Worm (Caenorhabditis elegans): ENCODE results near the gene str-185.

Gene str-185

ce11 chrIV:4449843-4450242, 20.0 kb upstream of the str-185 start (continued):
- TF ChIP-seq snpc-4 (GFP tag; optimal IDR thresholded peaks at IDR 0.05) = no peak
- TF ChIP-seq snpc-4 (tag; optimal IDR thresholded peaks at IDR 0.05) = peak in 2 of 4 experiments; percentile 22 to 47
- peak; percentile 35; the same call in 1 of the 2 replicates for TF ChIP-seq D2030.7 (GFP tag; IDR thresholded peaks at IDR 0.05)
- TF ChIP-seq nhr-90 (tag; optimal IDR thresholded peaks at IDR 0.05) = peak; percentile 47
- peak; percentile 39; the same call in 1 of the 2 replicates for TF ChIP-seq rcor-1 (GFP tag; IDR thresholded peaks at IDR 0.05)
- peak; percentile 4 for TF ChIP-seq lin-54 (GFP tag; optimal IDR thresholded peaks at IDR 0.05)
- TF ChIP-seq snpc-3.4 (tag; optimal IDR thresholded peaks at IDR 0.05) = no peak
- no peak for TF ChIP-seq zfh-2 (GFP tag; conservative IDR thresholded peaks at IDR 0.05)
- TF ChIP-seq ztf-6 (GFP tag; IDR thresholded peaks at IDR 0.05) = no peak
- no peak for TF ChIP-seq mxl-1 (tag; optimal IDR thresholded peaks at IDR 0.05)
- no peak for TF ChIP-seq mel-28 (tag; optimal IDR thresholded peaks at IDR 0.05; ENCODE audit: borderline replicate concordance)
- no peak for TF ChIP-seq tlf-1 (GFP tag; optimal IDR thresholded peaks at IDR 0.05)
- TF ChIP-seq ztf-18 (tag; optimal IDR thresholded peaks at IDR 0.05) = peak; percentile 40
- peak; percentile 51 for TF ChIP-seq F10E7.11 (tag; optimal IDR thresholded peaks at IDR 0.05)
- no peak for TF ChIP-seq zim-3 (tag; optimal IDR thresholded peaks at IDR 0.05)
- TF ChIP-seq dpff-1 (tag; optimal IDR thresholded peaks at IDR 0.05) = peak; percentile 7
- TF ChIP-seq chd-7 (tag; optimal IDR thresholded peaks at IDR 0.05) = no peak
- TF ChIP-seq egl-44 (GFP tag; IDR thresholded peaks at IDR 0.05) = 0 out of 2 replicates have a peak, but pooled peaks have one; percentile 24
- no peak for TF ChIP-seq B0019.2 (GFP tag; conservative IDR thresholded peaks at IDR 0.05)
- 0 out of 2 replicates have a peak, but pooled peaks have one; percentile 16 for TF ChIP-seq C17E4.6 (GFP tag; IDR thresholded peaks at IDR 0.05)
- TF ChIP-seq K12H6.12 (tag; optimal IDR thresholded peaks at IDR 0.05) = no peak
- TF ChIP-seq lir-1 (GFP tag; conservative IDR thresholded peaks at IDR 0.05) = no peak

- TF ChIP-seq B0019.2 (GFP tag; conservative IDR thresholded peaks at IDR 0.05) = no peak
- TF ChIP-seq xnd-1 (tag; optimal IDR thresholded peaks at IDR 0.05) = no peak
- TF ChIP-seq ceh-40 (GFP tag; IDR thresholded peaks at IDR 0.05) = no peak
- peak; percentile 23; the same call in 1 of the 2 replicates for TF ChIP-seq madf-6 (GFP tag; IDR thresholded peaks at IDR 0.05)
- TF ChIP-seq lag-1 (GFP tag; IDR thresholded peaks at IDR 0.05) = no peak
Observed at ce11 chrIV:4449439-4449838, 19.6 kb upstream of the str-185 start, which contains the start of gene R08C7.12. TSS of gene R08C7.12 (plus strand) at chrIV:4449739.

ce11 chrIV:4448343-4448742, 18.5 kb upstream of the str-185 start:
- no peak for TF ChIP-seq hrde-1 (tag; optimal IDR thresholded peaks at IDR 0.05; ENCODE audit: borderline replicate concordance)

ce11 chrIV:4447367-4447766, 17.6 kb upstream of the str-185 start:
- TF ChIP-seq dox-1 (GFP tag; IDR thresholded peaks at IDR 0.05) (peak; percentile 43; the same call in 1 of the 2 replicates), hlh-12 (tag; optimal IDR thresholded peaks at IDR 0.05) (no peak), lin-54 (GFP tag; optimal IDR thresholded peaks at IDR 0.05) (peak; percentile 54), let-607 (tag; optimal IDR thresholded peaks at IDR 0.05) (no peak), dpl-1 (GFP tag; optimal IDR thresholded peaks at IDR 0.05) (peak; percentile 30), tbx-9 (tag; optimal IDR thresholded peaks at IDR 0.05; ENCODE audit: borderline replicate concordance) (no peak), nhr-90 (tag; optimal IDR thresholded peaks at IDR 0.05) (no peak), F10E7.11 (tag; optimal IDR thresholded peaks at IDR 0.05) (no peak), D2030.7 (GFP tag; IDR thresholded peaks at IDR 0.05) (peak; percentile 44), cebp-1 (GFP tag; IDR thresholded peaks at IDR 0.05) (no peak), cebp-1 (tag; optimal IDR thresholded peaks at IDR 0.05) (peak; percentile 91), F33H1.4 (GFP tag; IDR thresholded peaks at IDR 0.05) (peak; percentile 66), ets-4 (GFP tag; optimal IDR thresholded peaks at IDR 0.05) (no peak), chd-7 (tag; optimal IDR thresholded peaks at IDR 0.05) (no peak), pbrm-1 (GFP tag; IDR thresholded peaks at IDR 0.05) (peak; percentile 57), madf-10 (tag; optimal IDR thresholded peaks at IDR 0.05) (no peak), lin-26 (GFP tag; IDR thresholded peaks at IDR 0.05) (peak; percentile 37; the same call in 1 of the 2 replicates), mcd-1 (GFP tag; IDR thresholded peaks at IDR 0.05) (0 out of 2 replicates have a peak, but pooled peaks have one; percentile 42), F49E8.2 (tag; optimal IDR thresholded peaks at IDR 0.05; ENCODE audit: insufficient read depth) (peak; percentile 53), rcor-1 (GFP tag; IDR thresholded peaks at IDR 0.05) (peak; percentile 18; the same call in 1 of the 2 replicates), lsl-1 (GFP tag; optimal IDR thresholded peaks at IDR 0.05) (peak; percentile 58), F39B2.1 (GFP tag; IDR thresholded peaks at IDR 0.05) (0 out of 2 replicates have a peak, but pooled peaks have one; percentile 12)
